Worm (Caenorhabditis elegans) whole organism, L2 larva: ENCODE data around the gene nspb-10.

Source experiments
- C34F6.9 ChIP-seq: fragments of 150-350 bp; optimal IDR thresholded peaks from 2 replicates; lab custom pipeline; 2014; ENCODE audit warnings: missing biosample characterization, missing genetic modification characterization
- F13H6.1 ChIP-seq: sonication (generic microtip); optimal IDR thresholded peaks from 2 replicates; lab custom pipeline; 2016; ENCODE audit warnings: missing genetic modification characterization, missing compliant biosample characterization
- R02D3.7 ChIP-seq: fragments of 150-350 bp; optimal IDR thresholded peaks from 2 replicates; lab custom pipeline; 2014; ENCODE audit warnings: missing biosample characterization, missing genetic modification characterization
- Y55F3AM.14 ChIP-seq: fragments of 200-800 bp; sonication (Bioruptor generic); optimal IDR thresholded peaks from 2 replicates; lab custom pipeline; 2018; ENCODE audit warnings: mild to moderate bottlenecking, missing genetic modification characterization, missing compliant biosample characterization
- ZK546.5 ChIP-seq: sonication (generic microtip); optimal IDR thresholded peaks from 2 replicates; lab custom pipeline; 2017; ENCODE audit warnings: missing biosample characterization, missing genetic modification characterization
- ama-1 ChIP-seq: fragments of 150-350 bp; optimal IDR thresholded peaks from 2 replicates; lab custom pipeline; 2018; ENCODE audit warnings: inconsistent platforms
- crh-2 ChIP-seq: sonication (generic microtip); optimal IDR thresholded peaks from 2 replicates; lab custom pipeline; 2017; ENCODE audit warnings: missing biosample characterization, missing genetic modification characterization
- dmd-4 ChIP-seq: sonication (generic microtip); optimal IDR thresholded peaks from 2 replicates; lab custom pipeline; 2017; ENCODE audit warnings: missing biosample characterization, missing genetic modification characterization
- egl-27 ChIP-seq: sonication (generic microtip); optimal IDR thresholded peaks from 3 replicates; lab custom pipeline; 2017; ENCODE audit warnings: missing biosample characterization, missing genetic modification reagents, missing genetic modification characterization
- elt-1 ChIP-seq: fragments of 150-350 bp; optimal IDR thresholded peaks from 2 replicates; lab custom pipeline; 2014; ENCODE audit warnings: missing biosample characterization, missing genetic modification characterization
- elt-3 ChIP-seq: sonication (generic microtip); optimal IDR thresholded peaks from 2 replicates; lab custom pipeline; 2017; ENCODE audit warnings: missing biosample characterization, missing genetic modification characterization
- fos-1 ChIP-seq: fragments of 150-350 bp; optimal IDR thresholded peaks from 2 replicates; lab custom pipeline; 2014; ENCODE audit warnings: missing biosample characterization, missing genetic modification characterization
- gmeb-1 ChIP-seq: fragments of 150-350 bp; optimal IDR thresholded peaks from 2 replicates; lab custom pipeline; 2014; ENCODE audit warnings: missing biosample characterization, missing genetic modification characterization
- lin-13 ChIP-seq: fragments of 150-350 bp; optimal IDR thresholded peaks from 2 replicates; lab custom pipeline; 2014; ENCODE audit warnings: missing biosample characterization, missing genetic modification reagents, missing genetic modification characterization
- lsy-2 ChIP-seq, 2 experiments: fragments of 150-350 bp in 1 of 2; sonication (generic microtip) in 1 of 2; optimal IDR thresholded peaks; 2 replicates each; lab custom pipeline; 2014 to 2017; ENCODE audit warnings: missing biosample characterization in 2 of 2, missing genetic modification characterization in 2 of 2
- mab-5 ChIP-seq: fragments of 150-350 bp; optimal IDR thresholded peaks from 2 replicates; lab custom pipeline; 2014; ENCODE audit warnings: missing biosample characterization, missing genetic modification characterization
- mbf-1 ChIP-seq: sonication (generic microtip); optimal IDR thresholded peaks from 2 replicates; lab custom pipeline; 2017; ENCODE audit warnings: missing biosample characterization, missing genetic modification characterization
- mdl-1 ChIP-seq, 2 experiments: fragments of 150-350 bp in 1 of 2; sonication (generic microtip) in 1 of 2; optimal IDR thresholded peaks; 2 replicates each; lab custom pipeline; 2017; ENCODE audit warnings: missing biosample characterization in 2 of 2, missing genetic modification characterization in 2 of 2
- nhr-10 ChIP-seq: sonication (generic microtip); optimal IDR thresholded peaks from 2 replicates; lab custom pipeline; 2017; ENCODE audit warnings: missing biosample characterization, missing genetic modification characterization
- nhr-12 ChIP-seq: fragments of 150-350 bp; optimal IDR thresholded peaks from 2 replicates; lab custom pipeline; 2014; ENCODE audit warnings: missing biosample characterization, missing genetic modification characterization
- nhr-129 ChIP-seq: fragments of 150-350 bp; optimal IDR thresholded peaks from 2 replicates; lab custom pipeline; 2014; ENCODE audit warnings: missing biosample characterization, missing genetic modification characterization
- nhr-21 ChIP-seq: fragments of 150-350 bp; optimal IDR thresholded peaks from 2 replicates; lab custom pipeline; 2014; ENCODE audit warnings: missing biosample characterization, missing genetic modification characterization
- nhr-237 ChIP-seq: fragments of 150-350 bp; optimal IDR thresholded peaks from 2 replicates; lab custom pipeline; 2014; ENCODE audit warnings: missing biosample characterization, missing genetic modification characterization
- nhr-25 ChIP-seq: fragments of 150-350 bp; sonication (generic microtip); optimal IDR thresholded peaks from 3 replicates; lab custom pipeline; 2014; ENCODE audit warnings: missing biosample characterization, missing genetic modification characterization
- nhr-6 ChIP-seq: fragments of 150-350 bp; optimal IDR thresholded peaks from 2 replicates; lab custom pipeline; 2014; ENCODE audit warnings: missing biosample characterization, missing genetic modification characterization
- nhr-77 ChIP-seq: fragments of 150-350 bp; optimal IDR thresholded peaks from 2 replicates; lab custom pipeline; 2014; ENCODE audit warnings: missing biosample characterization, missing genetic modification characterization
- peb-1 ChIP-seq: fragments of 150-350 bp; optimal IDR thresholded peaks from 2 replicates; lab custom pipeline; 2014; ENCODE audit warnings: missing biosample characterization, missing genetic modification characterization
- sem-4 ChIP-seq: fragments of 150-350 bp; optimal IDR thresholded peaks from 2 replicates; lab custom pipeline; 2014; ENCODE audit warnings: missing biosample characterization, missing genetic modification reagents, missing genetic modification characterization
- sma-3 ChIP-seq: sonication (generic microtip); optimal IDR thresholded peaks from 2 replicates; lab custom pipeline; 2016; ENCODE audit warnings: missing genetic modification reagents, missing genetic modification characterization, missing compliant biosample characterization
- sma-9 ChIP-seq, 2 experiments: fragments of 150-350 bp in 1 of 2; sonication (generic microtip) in 1 of 2; optimal IDR thresholded peaks; 2 replicates each; lab custom pipeline; 2014 to 2016; ENCODE audit warnings: missing genetic modification characterization in 2 of 2, mild to moderate bottlenecking in 1 of 2, missing biosample characterization in 1 of 2, missing compliant biosample characterization in 1 of 2, missing genetic modification reagents in 1 of 2, moderate library complexity in 1 of 2
- snpc-4 ChIP-seq: fragments of 150-350 bp; optimal IDR thresholded peaks from 2 replicates; lab custom pipeline; 2014; ENCODE audit warnings: missing biosample characterization, missing genetic modification characterization
- unc-55 ChIP-seq: fragments of 150-350 bp; sonication (generic microtip); optimal IDR thresholded peaks from 3 replicates; lab custom pipeline; 2014; ENCODE audit warnings: missing biosample characterization, missing genetic modification reagents, missing genetic modification characterization
- unc-62 ChIP-seq: fragments of 150-350 bp; optimal IDR thresholded peaks from 2 replicates; lab custom pipeline; 2014; ENCODE audit warnings: missing biosample characterization, missing genetic modification reagents, missing genetic modification characterization
- zag-1 ChIP-seq: fragments of 150-350 bp; optimal IDR thresholded peaks from 2 replicates; lab custom pipeline; 2014; ENCODE audit warnings: missing biosample characterization, missing genetic modification characterization
- ztf-4 ChIP-seq: fragments of 150-350 bp; optimal IDR thresholded peaks from 2 replicates; lab custom pipeline; 2014; ENCODE audit warnings: missing biosample characterization, missing genetic modification characterization

Gene nspb-10

ce11 chrII:14561549-14562115 is 26.4 kb downstream of the nspb-10 start, which contains the start of gene mog-4:
TSS of gene mog-4 (minus strand) at chrII:14561599.
- peak; percentile 67 for TF ChIP-seq mab-5
- peak; percentile 91 for TF ChIP-seq nhr-21 (tag; lab: Kevin White, UChicago)
- peak; percentile 69 for TF ChIP-seq nhr-129 (tag; lab: Kevin White, UChicago)
- peak; percentile 81 for TF ChIP-seq fos-1 (tag; lab: Kevin White, UChicago)
- peak; percentile 87 for TF ChIP-seq crh-2 (tag; lab: Kevin White, UChicago)
- TF ChIP-seq mdl-1 (tag; optimal IDR thresholded peaks at IDR 0.05; lab: Kevin White, UChicago), result peak in 1 of 2 experiments; percentile 80
- TF ChIP-seq R02D3.7 (tag; lab: Kevin White, UChicago), result peak; percentile 21
- peak; percentile 56 for TF ChIP-seq zag-1
- TF ChIP-seq F13H6.1 (tag; lab: Kevin White, UChicago), result peak; percentile 94
- peak; percentile 17 for TF ChIP-seq sem-4 (tag; lab: Kevin White, UChicago)
- TF ChIP-seq gmeb-1 (tag; lab: Kevin White, UChicago), result peak; percentile 81
- TF ChIP-seq nhr-77 (tag; lab: Kevin White, UChicago), result peak; percentile 92
- peak; percentile 67 for TF ChIP-seq nhr-237
- TF ChIP-seq C34F6.9, result peak; percentile 85
- peak; percentile 60 for TF ChIP-seq snpc-4
- peak; percentile 73 for TF ChIP-seq nhr-6 (tag; lab: Kevin White, UChicago)
- peak; percentile 96 to 99 for TF ChIP-seq lsy-2 (tag; optimal IDR thresholded peaks at IDR 0.05; lab: Kevin White, UChicago)
- TF ChIP-seq nhr-25 (tag; lab: Kevin White, UChicago), result peak; percentile 87
- TF ChIP-seq Y55F3AM.14 (GFP tag; lab: Kevin White, UChicago), result peak; percentile 87
- peak; percentile 74 for TF ChIP-seq ZK546.5 (tag; lab: Kevin White, UChicago)
- peak; percentile 99 for TF ChIP-seq sma-3 (GFP tag; lab: Kevin White, UChicago)
- peak; percentile 46 for TF ChIP-seq ztf-4
- peak; percentile 92 for TF ChIP-seq lin-13 (GFP tag; lab: Kevin White, UChicago)
- TF ChIP-seq unc-55 (GFP tag; lab: Kevin White, UChicago), result peak; percentile 84

- TF ChIP-seq peb-1 (tag; lab: Kevin White, UChicago), result no peak
- TF ChIP-seq elt-1 (tag; lab: Kevin White, UChicago), result no peak
- TF ChIP-seq ama-1 (lab: Kevin White, UChicago), result no peak
- no peak for TF ChIP-seq unc-62
- TF ChIP-seq ZK546.5 (tag; lab: Kevin White, UChicago), result no peak
- TF ChIP-seq dmd-4, result no peak
- no peak for TF ChIP-seq mbf-1
- TF ChIP-seq fos-1 (tag; lab: Kevin White, UChicago), result no peak
- no peak for TF ChIP-seq sma-9 (GFP tag; optimal IDR thresholded peaks at IDR 0.05; lab: Kevin White, UChicago)
- TF ChIP-seq sma-9 (tag; optimal IDR thresholded peaks at IDR 0.05; lab: Kevin White, UChicago), result no peak
- no peak for TF ChIP-seq gmeb-1 (tag; lab: Kevin White, UChicago)
- TF ChIP-seq C34F6.9, result no peak
Observed at ce11 chrII:14555019-14555418, 33.0 kb downstream of the nspb-10 start.

DNA sequence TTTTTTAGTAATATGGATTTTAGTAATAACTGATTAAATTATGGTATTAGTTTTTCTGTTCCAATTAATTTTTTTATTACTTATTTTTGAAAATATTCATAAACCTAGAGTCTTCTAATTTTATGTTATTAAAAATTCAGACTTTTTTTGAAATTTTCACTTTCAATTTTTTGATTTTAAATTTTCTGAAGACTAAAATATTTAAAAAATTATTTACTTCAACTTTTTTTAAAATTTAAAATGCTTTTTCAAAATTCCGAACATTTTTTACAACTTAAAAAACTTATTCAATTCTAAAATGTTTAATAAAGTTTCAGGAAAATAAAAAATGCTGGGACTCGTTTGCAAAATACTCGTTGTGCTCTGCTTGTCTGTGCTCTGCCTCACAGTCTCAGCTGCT is 37.4 kb downstream of the nspb-10 start, which contains the start of gene nlp-41:
TSS of gene nlp-41 (plus strand) at position 301 of the 400 bp plus-strand sequence.
- TF ChIP-seq elt-3 (tag; lab: Kevin White, UChicago) (no peak), elt-1 (tag; lab: Kevin White, UChicago) (no peak), nhr-10 (tag; lab: Kevin White, UChicago) (no peak), C34F6.9 (no peak), crh-2 (tag; lab: Kevin White, UChicago) (no peak), unc-55 (GFP tag; lab: Kevin White, UChicago) (no peak), sma-9 (GFP tag; optimal IDR thresholded peaks at IDR 0.05; lab: Kevin White, UChicago) (no peak), sma-9 (tag; optimal IDR thresholded peaks at IDR 0.05; lab: Kevin White, UChicago) (no peak), snpc-4 (no peak), F13H6.1 (tag; lab: Kevin White, UChicago) (no peak)

ce11 chrII:14548691-14549090 is 39.4 kb downstream of the nspb-10 start, which contains the start of gene gcy-29:
TSS of gene gcy-29 (minus strand) at chrII:14548791.
- no peak for TF ChIP-seq egl-27
- no peak for TF ChIP-seq gmeb-1 (tag; lab: Kevin White, UChicago)
- no peak for TF ChIP-seq lsy-2 (tag; optimal IDR thresholded peaks at IDR 0.05; lab: Kevin White, UChicago)
- TF ChIP-seq nhr-12 (tag; lab: Kevin White, UChicago), result no peak
- no peak for TF ChIP-seq C34F6.9
- no peak for TF ChIP-seq nhr-129 (tag; lab: Kevin White, UChicago)
